Fruit fly (Drosophila melanogaster): ENCODE results near the gene tst.

- TF ChIP-seq ey (GFP tag; optimal IDR thresholded peaks at IDR 0.05), result no peak
- TF ChIP-seq psq (GFP tag; optimal IDR thresholded peaks at IDR 0.05), result no peak
- TF ChIP-seq sage (GFP tag; optimal IDR thresholded peaks at IDR 0.05), result no peak
- TF ChIP-seq dl (GFP tag; optimal IDR thresholded peaks at IDR 0.05; ENCODE audit: insufficient read depth in 1 of 2, partially characterized antibody in 2 of 2), result no peak
These were observed 45.0 kb downstream of the tst start for dm6 chr3R:23727657-23728056.

Data from whole organism, wandering third instar larva.